Fruit fly (Drosophila melanogaster): ENCODE data around the gene GAPsec.

DNA sequence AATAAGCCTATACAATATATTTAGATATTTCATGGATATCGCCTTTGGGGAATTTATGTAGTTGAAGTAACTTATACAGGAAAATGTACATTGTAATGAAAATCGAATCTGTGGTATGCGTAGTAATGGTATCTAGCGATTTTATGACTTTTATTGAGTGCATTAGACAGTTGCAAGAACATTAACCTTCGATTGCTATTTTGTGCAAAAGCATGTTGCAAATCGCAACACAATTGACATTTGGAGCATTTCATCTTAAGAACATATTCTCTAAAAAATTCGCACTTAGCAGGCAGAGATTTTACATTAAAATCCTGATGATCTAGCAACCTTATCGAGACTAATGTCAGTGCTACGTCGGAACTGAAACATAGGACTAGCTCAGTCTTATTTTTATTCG, 4.1 kb downstream of the GAPsec start, which contains the start of gene S-Lap2:
- TF ChIP-seq CTCF (optimal IDR thresholded peaks at IDR 0.05) (no peak), CG8478 (optimal IDR thresholded peaks at IDR 0.05) (no peak)

Data from S2 (cell line).